Worm (Caenorhabditis elegans): ENCODE results near the gene F47B7.2.

DNA sequence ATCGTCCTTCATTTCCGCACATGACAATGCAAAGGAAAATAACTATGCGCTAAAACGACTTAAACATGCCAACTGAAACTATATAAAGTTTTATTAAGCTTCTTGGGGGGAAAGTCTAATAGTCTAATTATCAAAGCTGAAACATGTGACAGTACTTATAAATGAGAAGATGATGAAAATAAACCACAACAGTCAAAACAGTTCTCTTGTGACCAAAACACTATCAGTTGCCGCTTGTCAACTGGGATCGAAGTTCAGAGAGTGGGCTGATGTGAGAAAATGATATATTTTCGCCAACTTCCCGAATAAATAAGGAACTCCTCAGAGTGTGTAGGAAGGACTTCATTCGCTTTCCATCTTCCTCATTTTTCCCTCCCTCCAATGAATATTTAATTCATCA lies 49.5 kb downstream of the F47B7.2 start:
- TF ChIP-seq jun-1 (tag; optimal IDR thresholded peaks at IDR 0.05) = no peak
- TF ChIP-seq lin-15B (tag; optimal IDR thresholded peaks at IDR 0.05) = no peak
- TF ChIP-seq skn-1 (tag; optimal IDR thresholded peaks at IDR 0.05) = no peak
- no peak for TF ChIP-seq sea-2 (GFP tag; optimal IDR thresholded peaks at IDR 0.05)

Measured in whole organism, L3 larva.